Fruit fly (Drosophila melanogaster): Measurements from ENCODE around the gene Mst87F.

DNA sequence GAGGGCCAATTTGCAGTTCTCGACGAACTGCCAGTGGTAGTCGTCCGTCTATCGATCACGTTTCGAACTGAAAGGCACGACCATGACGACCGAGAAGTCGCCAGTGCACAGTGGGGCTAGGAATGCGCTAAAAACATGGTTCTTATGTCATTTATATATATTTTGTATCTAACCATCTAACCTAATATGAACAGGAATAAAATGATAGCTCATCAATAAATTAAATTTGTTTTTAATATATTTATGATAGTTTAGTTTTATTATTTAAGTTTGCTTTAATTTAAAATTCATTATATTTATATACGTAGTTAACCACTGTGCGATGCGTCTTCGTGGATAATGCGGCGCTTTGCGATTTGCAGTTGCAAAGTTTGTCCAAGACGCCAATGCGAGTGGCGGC is 15.8 kb upstream of the Mst87F start:
- no peak for TF ChIP-seq Doc2 (GFP tag; IDR thresholded peaks at IDR 0.05)
- no peak for TF ChIP-seq mirr (GFP tag; optimal IDR thresholded peaks at IDR 0.05)
- TF ChIP-seq br (optimal IDR thresholded peaks at IDR 0.05): no peak
- no peak for TF ChIP-seq CG14014 (GFP tag; IDR thresholded peaks at IDR 0.05)
- no peak for TF ChIP-seq stc (GFP tag; IDR thresholded peaks at IDR 0.05)
- no peak for TF ChIP-seq CG11093 (GFP tag; IDR thresholded peaks at IDR 0.05)
- TF ChIP-seq pros (GFP tag; optimal IDR thresholded peaks at IDR 0.05): no peak
- no peak for TF ChIP-seq Dll (GFP tag; IDR thresholded peaks at IDR 0.05; ENCODE audit: partially characterized antibody)
- TF ChIP-seq Hr51 (GFP tag; optimal IDR thresholded peaks at IDR 0.05): no peak
- TF ChIP-seq CG14441 (GFP tag; IDR thresholded peaks at IDR 0.05): no peak
- no peak for TF ChIP-seq caup (GFP tag; optimal IDR thresholded peaks at IDR 0.05; ENCODE audit: severe bottlenecking)
- TF ChIP-seq aop (GFP tag; IDR thresholded peaks at IDR 0.05): no peak
- TF ChIP-seq CG18619 (GFP tag; optimal IDR thresholded peaks at IDR 0.05): no peak
